Fruit fly (Drosophila melanogaster): ENCODE data around the gene Inx7.

Gene Inx7

DNA sequence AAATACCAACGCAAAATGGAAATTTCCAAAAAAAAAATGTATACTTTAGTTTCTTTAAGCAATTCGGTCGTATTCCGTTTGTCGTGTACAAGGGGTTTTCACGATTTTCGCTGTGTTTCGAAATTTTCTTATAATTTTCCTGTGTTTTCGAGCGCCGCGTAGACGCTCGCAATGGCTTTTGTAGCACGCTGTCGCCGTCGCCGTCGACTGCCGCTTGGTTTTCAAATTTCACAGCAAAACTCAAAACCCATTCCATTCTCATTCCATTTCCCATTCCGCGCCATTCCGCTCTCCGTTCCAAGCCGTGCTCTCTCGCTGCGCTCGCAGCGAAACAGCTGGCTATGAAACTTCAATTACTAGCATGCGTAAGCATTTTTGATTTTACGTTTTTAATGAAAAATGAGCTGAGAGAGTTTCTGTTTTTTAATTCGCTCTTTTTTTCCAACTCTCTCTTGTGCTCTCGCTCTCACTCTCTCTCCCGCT is 11.9 kb downstream of the Inx7 start:
- no peak for TF ChIP-seq Myc (optimal IDR thresholded peaks at IDR 0.05)
- no peak for TF ChIP-seq GATAd (GFP tag; optimal IDR thresholded peaks at IDR 0.05)
- no peak for TF ChIP-seq pan (optimal IDR thresholded peaks at IDR 0.05)
- TF ChIP-seq CG9705 (GFP tag; optimal IDR thresholded peaks at IDR 0.05), result no peak
- no peak for TF ChIP-seq Hr78 (GFP tag; optimal IDR thresholded peaks at IDR 0.05)
- peak; percentile 31 to 60 for TF ChIP-seq dl (GFP tag; optimal IDR thresholded peaks at IDR 0.05; ENCODE audit: insufficient read depth in 1 of 2, partially characterized antibody in 2 of 2)
- TF ChIP-seq tai (GFP tag; optimal IDR thresholded peaks at IDR 0.05), result no peak
- TF ChIP-seq CG32264 (GFP tag; optimal IDR thresholded peaks at IDR 0.05), result no peak
- no peak for TF ChIP-seq Hnf4 (GFP tag; optimal IDR thresholded peaks at IDR 0.05)
- peak; percentile 4 for TF ChIP-seq HLH106 (tag; optimal IDR thresholded peaks at IDR 0.05)
- TF ChIP-seq Dfd (GFP tag; optimal IDR thresholded peaks at IDR 0.05), result no peak
- no peak for TF ChIP-seq Abd-B (GFP tag; optimal IDR thresholded peaks at IDR 0.05)
- TF ChIP-seq ey (GFP tag; optimal IDR thresholded peaks at IDR 0.05), result peak; percentile 4
- peak; percentile 29 for TF ChIP-seq br (GFP tag; optimal IDR thresholded peaks at IDR 0.05)
- peak; percentile 24 for TF ChIP-seq psq (GFP tag; optimal IDR thresholded peaks at IDR 0.05)
- TF ChIP-seq jim (GFP tag; optimal IDR thresholded peaks at IDR 0.05), result no peak
- no peak for TF ChIP-seq brk (GFP tag; optimal IDR thresholded peaks at IDR 0.05)
- TF ChIP-seq foxo (GFP tag; optimal IDR thresholded peaks at IDR 0.05), result peak; percentile 11 to 40
- peak; percentile 75 for TF ChIP-seq Vsx2 (GFP tag; optimal IDR thresholded peaks at IDR 0.05; ENCODE audit: partially characterized antibody)
- no peak for TF ChIP-seq Jra (GFP tag; optimal IDR thresholded peaks at IDR 0.05)
- TF ChIP-seq N (GFP tag; optimal IDR thresholded peaks at IDR 0.05), result no peak
- peak; percentile 8 for TF ChIP-seq h (GFP tag; optimal IDR thresholded peaks at IDR 0.05)
- TF ChIP-seq dmrt93B (GFP tag; optimal IDR thresholded peaks at IDR 0.05), result no peak
- no peak for TF ChIP-seq Rel (GFP tag; optimal IDR thresholded peaks at IDR 0.05)
- no peak for TF ChIP-seq Rel (tag; optimal IDR thresholded peaks at IDR 0.05)
- no peak for TF ChIP-seq sv (GFP tag; optimal IDR thresholded peaks at IDR 0.05)
- TF ChIP-seq OdsH (GFP tag; optimal IDR thresholded peaks at IDR 0.05), result no peak
- no peak for TF ChIP-seq woc (GFP tag; optimal IDR thresholded peaks at IDR 0.05)
- no peak for TF ChIP-seq Sp1 (GFP tag; optimal IDR thresholded peaks at IDR 0.05)
- no peak for TF ChIP-seq lola (GFP tag; optimal IDR thresholded peaks at IDR 0.05)
- TF ChIP-seq sage (GFP tag; optimal IDR thresholded peaks at IDR 0.05), result no peak
- no peak for TF ChIP-seq Mio (GFP tag; optimal IDR thresholded peaks at IDR 0.05)
- peak; percentile 53 for TF ChIP-seq fru (GFP tag; optimal IDR thresholded peaks at IDR 0.05)
- no peak for TF ChIP-seq Hr83 (GFP tag; optimal IDR thresholded peaks at IDR 0.05; ENCODE audit: poor library complexity, severe bottlenecking)
- peak; percentile 71 for TF ChIP-seq Dif (GFP tag; optimal IDR thresholded peaks at IDR 0.05; ENCODE audit: partially characterized antibody)
- TF ChIP-seq CrebA (GFP tag; optimal IDR thresholded peaks at IDR 0.05; ENCODE audit: borderline replicate concordance), result no peak
- no peak for TF ChIP-seq usp (GFP tag; optimal IDR thresholded peaks at IDR 0.05)
- TF ChIP-seq rgr (GFP tag; optimal IDR thresholded peaks at IDR 0.05), result peak; percentile 17
- TF ChIP-seq dsf (GFP tag; optimal IDR thresholded peaks at IDR 0.05; ENCODE audit: borderline replicate concordance), result no peak

DNA sequence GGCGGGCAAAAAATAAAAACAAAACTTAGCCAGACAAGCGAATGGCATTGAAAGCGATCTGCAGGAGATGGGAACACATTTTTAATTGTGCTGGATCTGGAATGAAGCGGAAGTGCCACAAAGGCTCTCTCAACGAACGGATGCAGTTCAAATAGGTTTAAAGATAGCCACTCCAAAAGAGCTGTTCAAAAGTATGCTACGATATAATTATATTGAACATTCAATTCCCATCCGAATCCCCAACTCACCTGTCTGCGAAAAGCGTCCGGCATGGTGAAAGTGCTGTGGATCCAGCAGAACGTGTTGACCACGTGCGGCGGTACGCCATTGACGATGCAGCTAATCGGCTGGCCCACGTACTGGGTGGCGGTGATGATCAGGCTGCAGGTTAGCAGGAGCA is 16.5 kb downstream of the Inx7 start:
- TF ChIP-seq fru (GFP tag; optimal IDR thresholded peaks at IDR 0.05) (no peak), rgr (GFP tag; optimal IDR thresholded peaks at IDR 0.05) (no peak), Sp1 (GFP tag; optimal IDR thresholded peaks at IDR 0.05) (no peak), foxo (GFP tag; optimal IDR thresholded peaks at IDR 0.05) (no peak), psq (GFP tag; optimal IDR thresholded peaks at IDR 0.05) (no peak), Vsx2 (GFP tag; optimal IDR thresholded peaks at IDR 0.05; ENCODE audit: partially characterized antibody) (no peak), Hr83 (GFP tag; optimal IDR thresholded peaks at IDR 0.05; ENCODE audit: poor library complexity, severe bottlenecking) (no peak), Mio (GFP tag; optimal IDR thresholded peaks at IDR 0.05) (no peak), Hnf4 (GFP tag; optimal IDR thresholded peaks at IDR 0.05) (no peak), pan (optimal IDR thresholded peaks at IDR 0.05) (no peak), Hr78 (GFP tag; optimal IDR thresholded peaks at IDR 0.05) (no peak)

DNA sequence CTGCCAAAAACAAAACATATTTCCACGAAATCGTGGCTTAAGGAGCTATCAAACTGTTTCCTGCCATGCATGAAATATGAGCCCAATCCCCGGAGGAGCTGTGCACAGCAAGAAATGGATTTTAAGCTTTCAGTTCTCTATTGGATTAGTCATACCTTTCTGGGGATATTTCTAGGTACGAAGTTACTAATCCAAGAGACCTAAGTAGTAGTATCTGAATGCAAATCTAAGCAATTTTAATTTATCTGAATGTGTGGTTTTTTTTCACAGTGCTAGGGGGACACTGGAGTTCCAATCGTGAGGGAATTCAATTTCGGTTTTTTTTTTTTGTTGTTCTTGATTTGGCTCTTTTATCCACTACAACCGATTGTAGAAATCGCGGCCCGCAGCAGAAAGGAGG is 17.0 kb downstream of the Inx7 start:
- peak; percentile 54 for TF ChIP-seq OdsH (GFP tag; optimal IDR thresholded peaks at IDR 0.05)
- TF ChIP-seq Sp1 (GFP tag; optimal IDR thresholded peaks at IDR 0.05), result peak; percentile 37
- TF ChIP-seq h (GFP tag; optimal IDR thresholded peaks at IDR 0.05), result peak; percentile 57
- no peak for TF ChIP-seq Jra (GFP tag; optimal IDR thresholded peaks at IDR 0.05)
- TF ChIP-seq Dif (GFP tag; optimal IDR thresholded peaks at IDR 0.05; ENCODE audit: partially characterized antibody), result no peak
- TF ChIP-seq rgr (GFP tag; optimal IDR thresholded peaks at IDR 0.05), result peak; percentile 55
- TF ChIP-seq Dfd (GFP tag; optimal IDR thresholded peaks at IDR 0.05), result no peak
- TF ChIP-seq foxo (GFP tag; optimal IDR thresholded peaks at IDR 0.05), result peak in 1 of 2 experiments; percentile 63
- TF ChIP-seq Hnf4 (GFP tag; optimal IDR thresholded peaks at IDR 0.05), result peak; percentile 42
- no peak for TF ChIP-seq lola (GFP tag; optimal IDR thresholded peaks at IDR 0.05)
- no peak for TF ChIP-seq Vsx2 (GFP tag; optimal IDR thresholded peaks at IDR 0.05; ENCODE audit: partially characterized antibody)
- peak; percentile 28 for TF ChIP-seq br (GFP tag; optimal IDR thresholded peaks at IDR 0.05)
- TF ChIP-seq ey (GFP tag; optimal IDR thresholded peaks at IDR 0.05), result peak; percentile 48
- peak; percentile 34 for TF ChIP-seq HLH106 (tag; optimal IDR thresholded peaks at IDR 0.05)
- no peak for TF ChIP-seq Abd-B (GFP tag; optimal IDR thresholded peaks at IDR 0.05)
- TF ChIP-seq woc (GFP tag; optimal IDR thresholded peaks at IDR 0.05), result peak; percentile 21
- peak; percentile 33 for TF ChIP-seq psq (GFP tag; optimal IDR thresholded peaks at IDR 0.05)
- no peak for TF ChIP-seq Myc (optimal IDR thresholded peaks at IDR 0.05)
- TF ChIP-seq dl (GFP tag; optimal IDR thresholded peaks at IDR 0.05; ENCODE audit: insufficient read depth in 1 of 2, partially characterized antibody in 2 of 2), result no peak
- TF ChIP-seq tai (GFP tag; optimal IDR thresholded peaks at IDR 0.05), result no peak
- no peak for TF ChIP-seq usp (GFP tag; optimal IDR thresholded peaks at IDR 0.05)
- no peak for TF ChIP-seq pan (optimal IDR thresholded peaks at IDR 0.05)
- no peak for TF ChIP-seq CrebA (GFP tag; optimal IDR thresholded peaks at IDR 0.05; ENCODE audit: borderline replicate concordance)
- TF ChIP-seq fru (GFP tag; optimal IDR thresholded peaks at IDR 0.05), result peak; percentile 55
